Fruit fly (Drosophila melanogaster): ENCODE results near the gene CG6179.

Gene CG6179

DNA sequence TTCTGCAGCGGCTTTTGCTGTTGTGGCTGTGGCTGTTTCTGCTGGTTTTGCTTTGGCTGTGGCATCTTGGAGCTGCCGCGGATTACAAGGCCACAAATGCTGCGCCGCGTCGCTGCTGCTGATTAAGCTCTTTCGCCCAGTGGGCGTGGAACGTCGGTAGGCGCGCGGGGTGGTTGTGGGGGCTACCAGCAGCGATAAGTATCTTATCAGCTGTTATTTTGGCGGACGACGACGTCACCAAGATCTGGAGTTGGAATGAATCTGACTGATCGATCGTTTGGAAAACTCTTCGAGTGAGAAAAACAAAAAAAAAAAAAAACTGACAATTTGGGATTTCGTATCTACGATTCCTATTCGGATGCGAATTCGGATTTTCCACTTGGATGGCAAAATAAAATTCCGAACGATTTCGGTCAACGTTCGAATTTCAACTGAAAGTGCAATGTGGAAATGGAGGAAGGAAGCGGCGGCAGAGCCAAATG is 24.3 kb downstream of the CG6179 start:
- TF ChIP-seq CG17829 (tag; optimal IDR thresholded peaks at IDR 0.05) (no peak), vfl (GFP tag; optimal IDR thresholded peaks at IDR 0.05) (no peak), CG3407 (GFP tag; optimal IDR thresholded peaks at IDR 0.05) (no peak), ssp (GFP tag; IDR thresholded peaks at IDR 0.05) (no peak), bab2 (GFP tag; optimal IDR thresholded peaks at IDR 0.05) (no peak), Hr3 (GFP tag; optimal IDR thresholded peaks at IDR 0.05) (no peak), Hand (GFP tag; optimal IDR thresholded peaks at IDR 0.05) (no peak), CG2120 (GFP tag; optimal IDR thresholded peaks at IDR 0.05) (no peak), chinmo (GFP tag; IDR thresholded peaks at IDR 0.05; ENCODE audit: partially characterized antibody) (0 out of 4 replicates have a peak, but pooled peaks have one; percentile 79), CG16815 (GFP tag; optimal IDR thresholded peaks at IDR 0.05) (no peak), al (GFP tag; IDR thresholded peaks at IDR 0.05) (no peak), B-H2 (GFP tag; optimal IDR thresholded peaks at IDR 0.05) (no peak), Bgb (GFP tag; IDR thresholded peaks at IDR 0.05; ENCODE audit: partially characterized antibody) (no peak), stc (GFP tag; IDR thresholded peaks at IDR 0.05) (peak; percentile 12; the same call in 1 of the 2 replicates), fd64A (GFP tag; optimal IDR thresholded peaks at IDR 0.05) (no peak), crp (GFP tag; optimal IDR thresholded peaks at IDR 0.05) (peak in 1 of 2 experiments; percentile 11), CG10321 (GFP tag; IDR thresholded peaks at IDR 0.05) (no peak), Lpt (GFP tag; optimal IDR thresholded peaks at IDR 0.05) (no peak), grn (GFP tag; optimal IDR thresholded peaks at IDR 0.05) (peak; percentile 81), CG16779 (GFP tag; IDR thresholded peaks at IDR 0.05) (no peak), Abd-B (GFP tag; optimal IDR thresholded peaks at IDR 0.05) (no peak), pho (GFP tag; optimal IDR thresholded peaks at IDR 0.05) (no peak), bsh (GFP tag; optimal IDR thresholded peaks at IDR 0.05) (no peak), Rfx (GFP tag; IDR thresholded peaks at IDR 0.05) (no peak), CG30403 (GFP tag; optimal IDR thresholded peaks at IDR 0.05) (no peak), HLHmδ (GFP tag; optimal IDR thresholded peaks at IDR 0.05) (no peak), CG34224 (GFP tag; IDR thresholded peaks at IDR 0.05; ENCODE audit: partially characterized antibody) (no peak), CG1832 (GFP tag; optimal IDR thresholded peaks at IDR 0.05) (no peak), Mes4 (GFP tag; optimal IDR thresholded peaks at IDR 0.05) (no peak), Dp (GFP tag; optimal IDR thresholded peaks at IDR 0.05) (no peak), CG13123 (GFP tag; optimal IDR thresholded peaks at IDR 0.05) (no peak), Jarid2 (GFP tag; optimal IDR thresholded peaks at IDR 0.05) (peak; percentile 69), CG43689 (GFP tag; IDR thresholded peaks at IDR 0.05) (no peak), CG32767 (GFP tag; IDR thresholded peaks at IDR 0.05) (no peak), her (GFP tag; optimal IDR thresholded peaks at IDR 0.05) (no peak), D19A (tag; optimal IDR thresholded peaks at IDR 0.05) (no peak), GATAe (GFP tag; conservative IDR thresholded peaks at IDR 0.05) (peak; percentile 72), Trl (optimal IDR thresholded peaks at IDR 0.05) (no peak), Trl (GFP tag; optimal IDR thresholded peaks at IDR 0.05) (no peak), Adf1 (GFP tag; IDR thresholded peaks at IDR 0.05) (peak; percentile 80; the same call in 1 of the 2 replicates), CG31388 (GFP tag; optimal IDR thresholded peaks at IDR 0.05) (no peak), Awh (GFP tag; IDR thresholded peaks at IDR 0.05) (peak; percentile 37; the same call in 1 of the 2 replicates), CG16863 (GFP tag; optimal IDR thresholded peaks at IDR 0.05) (no peak), dati (GFP tag; IDR thresholded peaks at IDR 0.05) (no peak), CG1529 (GFP tag; optimal IDR thresholded peaks at IDR 0.05) (no peak), CG15269 (tag; optimal IDR thresholded peaks at IDR 0.05) (no peak), CG11247 (GFP tag; IDR thresholded peaks at IDR 0.05) (no peak), sug (tag; optimal IDR thresholded peaks at IDR 0.05) (peak; percentile 18), CG12659 (GFP tag; optimal IDR thresholded peaks at IDR 0.05) (no peak), CG32532 (GFP tag; IDR thresholded peaks at IDR 0.05) (0 out of 2 replicates have a peak, but pooled peaks have one; percentile 29), pan (optimal IDR thresholded peaks at IDR 0.05) (no peak), pan (GFP tag; optimal IDR thresholded peaks at IDR 0.05 in 1 of 2, IDR thresholded peaks at IDR 0.05 in 1 of 2) (no peak)
